Fruit fly (Drosophila melanogaster) whole organism, embryonic: Measurements from ENCODE around the gene CG15263.

Experiments
- Adf1 ChIP-seq: fragments of 200-800 bp; sonication (Bioruptor generic); IDR thresholded peaks from 2 replicates; pipeline ENCODE4 v1.3.6; 2022; ENCODE audit warnings: missing biosample characterization, missing genetic modification characterization
- CG12071 ChIP-seq: fragments of 200-800 bp; sonication (Bioruptor generic); optimal IDR thresholded peaks from 3 replicates; lab custom pipeline; 2018; ENCODE audit warnings: missing biosample characterization, mild to moderate bottlenecking, missing genetic modification characterization
- CG12391 ChIP-seq: fragments of 200-800 bp; sonication (Bioruptor generic); optimal IDR thresholded peaks from 3 replicates; lab custom pipeline; 2018; ENCODE audit warnings: missing biosample characterization, mild to moderate bottlenecking, missing genetic modification characterization, moderate library complexity
- CG1529 ChIP-seq: fragments of 200-800 bp; sonication (Bioruptor generic); optimal IDR thresholded peaks from 3 replicates; lab custom pipeline; 2018; ENCODE audit warnings: missing biosample characterization, missing genetic modification characterization
- CG15514 ChIP-seq: fragments of 200-800 bp; sonication (Bioruptor generic); optimal IDR thresholded peaks from 3 replicates; lab custom pipeline; 2017; ENCODE audit warnings: missing biosample characterization, missing genetic modification characterization, mild to moderate bottlenecking, moderate library complexity, missing genetic modification reagents
- CG2120 ChIP-seq: fragments of 200-800 bp; sonication (Bioruptor generic); optimal IDR thresholded peaks from 3 replicates; lab custom pipeline; 2016; ENCODE audit warnings: missing biosample characterization, missing genetic modification characterization
- CG3281 ChIP-seq: fragments of 200-800 bp; sonication (Bioruptor generic); optimal IDR thresholded peaks from 3 replicates; lab custom pipeline; 2017; ENCODE audit warnings: missing biosample characterization, mild to moderate bottlenecking, missing genetic modification characterization
- CG34224 ChIP-seq: fragments of 200-800 bp; sonication (Bioruptor generic); IDR thresholded peaks from 3 replicates; pipeline ENCODE4 v1.3.6; 2022; ENCODE audit warnings: missing biosample characterization, missing genetic modification characterization; ENCODE audit not compliant: partially characterized antibody
- CG4282 ChIP-seq: fragments of 200-800 bp; sonication (Bioruptor generic); optimal IDR thresholded peaks from 2 replicates; lab custom pipeline; 2016; ENCODE audit warnings: missing biosample characterization, missing genetic modification characterization
- CG4707 ChIP-seq: fragments of 200-800 bp; sonication (Bioruptor generic); optimal IDR thresholded peaks from 2 replicates; lab custom pipeline; 2018; ENCODE audit warnings: missing biosample characterization, mild to moderate bottlenecking, missing genetic modification characterization, moderate library complexity
- CG6854 ChIP-seq: fragments of 200-800 bp; sonication (Bioruptor generic); optimal IDR thresholded peaks from 3 replicates; lab custom pipeline; 2017; ENCODE audit warnings: missing biosample characterization, mild to moderate bottlenecking, missing genetic modification characterization
- CG8388 ChIP-seq: fragments of 200-800 bp; sonication (Bioruptor generic); optimal IDR thresholded peaks from 2 replicates; lab custom pipeline; 2019; ENCODE audit warnings: missing biosample characterization, mild to moderate bottlenecking, missing genetic modification characterization, moderate library complexity
- CG8478 ChIP-seq: fragments of >200 bp; optimal IDR thresholded peaks from 2 replicates; lab custom pipeline; 2018
- CG9876 ChIP-seq: fragments of 200-800 bp; sonication (Bioruptor generic); optimal IDR thresholded peaks from 2 replicates; lab custom pipeline; 2016; ENCODE audit warnings: missing biosample characterization, missing genetic modification characterization
- Chrac-16 ChIP-seq: fragments of 200-800 bp; sonication (Bioruptor generic); optimal IDR thresholded peaks from 3 replicates; lab custom pipeline; 2016; ENCODE audit warnings: missing biosample characterization, missing genetic modification characterization
- D19B ChIP-seq: fragments of 200-800 bp; sonication (Bioruptor generic); optimal IDR thresholded peaks from 2 replicates; lab custom pipeline; 2017; ENCODE audit warnings: missing biosample characterization, mild to moderate bottlenecking, missing genetic modification characterization
- Dip2 ChIP-seq: fragments of 200-800 bp; sonication (Bioruptor generic); IDR thresholded peaks from 2 replicates; pipeline ENCODE4 v1.3.6; 2022; ENCODE audit warnings: missing biosample characterization, missing genetic modification characterization
- Dp ChIP-seq: fragments of 200-800 bp; sonication (Bioruptor generic); optimal IDR thresholded peaks from 2 replicates; lab custom pipeline; 2018; ENCODE audit warnings: missing biosample characterization, mild to moderate bottlenecking, missing genetic modification characterization, moderate library complexity
- Lim3 ChIP-seq: fragments of 200-800 bp; sonication (Bioruptor generic); IDR thresholded peaks from 2 replicates; pipeline ENCODE4 v1.3.6; 2022; ENCODE audit warnings: missing biosample characterization, missing genetic modification characterization
- MTF-1 ChIP-seq: fragments of 200-800 bp; sonication (Bioruptor generic); optimal IDR thresholded peaks from 2 replicates; lab custom pipeline; 2018; ENCODE audit warnings: missing biosample characterization, mild to moderate bottlenecking, missing genetic modification characterization, borderline replicate concordance
- NFAT ChIP-seq: fragments of 200-800 bp; sonication (Bioruptor generic); IDR thresholded peaks from 2 replicates; pipeline ENCODE4 v1.3.6; 2022; ENCODE audit warnings: missing biosample characterization, missing genetic modification characterization
- Rfx ChIP-seq: fragments of 200-800 bp; sonication (Bioruptor generic); IDR thresholded peaks from 2 replicates; pipeline ENCODE4 v1.3.6; 2022; ENCODE audit warnings: missing biosample characterization, missing genetic modification characterization
- Scr ChIP-seq: fragments of 200-800 bp; sonication (Bioruptor generic); IDR thresholded peaks from 2 replicates; pipeline ENCODE4 v1.3.6; 2022; ENCODE audit warnings: missing biosample characterization, missing genetic modification characterization; ENCODE audit not compliant: partially characterized antibody
- Side ChIP-seq: fragments of 200-800 bp; sonication (Bioruptor generic); optimal IDR thresholded peaks from 2 replicates; lab custom pipeline; 2016; ENCODE audit warnings: missing biosample characterization, missing genetic modification characterization
- Sry-δ ChIP-seq: fragments of 200-800 bp; sonication (Bioruptor generic); optimal IDR thresholded peaks from 2 replicates; lab custom pipeline; 2016; ENCODE audit warnings: missing biosample characterization, missing genetic modification characterization
- Ssrp ChIP-seq: fragments of 200-800 bp; sonication (Bioruptor generic); optimal IDR thresholded peaks from 2 replicates; lab custom pipeline; 2018; ENCODE audit warnings: missing biosample characterization, mild to moderate bottlenecking, missing genetic modification characterization, moderate library complexity
- dati ChIP-seq: fragments of 200-800 bp; sonication (Bioruptor generic); IDR thresholded peaks from 2 replicates; pipeline ENCODE4 v1.3.6; 2022; ENCODE audit warnings: missing biosample characterization, missing genetic modification characterization
- emc ChIP-seq: fragments of 200-800 bp; sonication (Bioruptor generic); optimal IDR thresholded peaks from 2 replicates; lab custom pipeline; 2016; ENCODE audit warnings: missing biosample characterization, missing genetic modification characterization
- eyg ChIP-seq: fragments of 200-800 bp; sonication (Bioruptor generic); optimal IDR thresholded peaks from 3 replicates; lab custom pipeline; 2016; ENCODE audit warnings: missing biosample characterization, missing genetic modification characterization
- gem ChIP-seq: fragments of 200-800 bp; sonication (Bioruptor generic); optimal IDR thresholded peaks from 2 replicates; lab custom pipeline; 2019; ENCODE audit warnings: missing biosample characterization, mild to moderate bottlenecking, missing genetic modification characterization, moderate library complexity
- gsb-n ChIP-seq: fragments of 200-800 bp; sonication (Bioruptor generic); optimal IDR thresholded peaks from 3 replicates; lab custom pipeline; 2018; ENCODE audit warnings: missing biosample characterization, mild to moderate bottlenecking, missing genetic modification characterization
- hb ChIP-seq: fragments of 200-800 bp; sonication (Bioruptor generic); IDR thresholded peaks from 3 replicates; pipeline ENCODE4 v1.3.6; 2022; ENCODE audit warnings: missing biosample characterization, missing genetic modification characterization; ENCODE audit not compliant: partially characterized antibody
- hkb ChIP-seq, 2 experiments: fragments of 200-800 bp in 1 of 2; fragments of >200 bp in 1 of 2; sonication (Bioruptor generic) in 1 of 2; IDR thresholded peaks in 1 of 2; optimal IDR thresholded peaks in 1 of 2; 2 replicates each; pipeline versions ENCODE4 v1.3.6 to Lab custom; 2017 to 2022; ENCODE audit warnings: missing biosample characterization in 1 of 2, missing genetic modification characterization in 1 of 2
- insv ChIP-seq, 2 experiments: fragments of 200-800 bp; sonication (Bioruptor generic); optimal IDR thresholded peaks; 3 replicates each; lab custom pipeline; 2016 to 2018; ENCODE audit warnings: missing biosample characterization in 2 of 2, missing genetic modification characterization in 2 of 2
- jumu ChIP-seq: fragments of 200-800 bp; sonication (Bioruptor generic); optimal IDR thresholded peaks from 3 replicates; lab custom pipeline; 2016; ENCODE audit warnings: missing biosample characterization, missing genetic modification characterization
- lilli ChIP-seq: fragments of 200-800 bp; sonication (Bioruptor generic); optimal IDR thresholded peaks from 3 replicates; lab custom pipeline; 2016; ENCODE audit warnings: missing biosample characterization, missing genetic modification characterization
- p53 ChIP-seq: fragments of 200-800 bp; sonication (Bioruptor generic); optimal IDR thresholded peaks from 2 replicates; lab custom pipeline; 2016; ENCODE audit warnings: missing biosample characterization, missing genetic modification characterization
- pho ChIP-seq: fragments of 200-800 bp; sonication (Bioruptor generic); optimal IDR thresholded peaks from 2 replicates; lab custom pipeline; 2016; ENCODE audit warnings: missing biosample characterization, missing genetic modification characterization
- pum ChIP-seq: fragments of 200-800 bp; sonication (Bioruptor generic); optimal IDR thresholded peaks from 2 replicates; lab custom pipeline; 2016; ENCODE audit warnings: missing biosample characterization, missing genetic modification characterization
- shn ChIP-seq: fragments of 200-800 bp; sonication (Bioruptor generic); optimal IDR thresholded peaks from 3 replicates; lab custom pipeline; 2016; ENCODE audit warnings: missing biosample characterization, missing genetic modification characterization
- sima ChIP-seq: fragments of 200-800 bp; sonication (Bioruptor generic); optimal IDR thresholded peaks from 2 replicates; lab custom pipeline; 2016; ENCODE audit warnings: missing biosample characterization, missing genetic modification characterization
- sisA ChIP-seq: fragments of 200-800 bp; sonication (Bioruptor generic); IDR thresholded peaks from 2 replicates; pipeline ENCODE4 v1.3.6; 2022; ENCODE audit warnings: missing biosample characterization, missing genetic modification characterization
- sqz ChIP-seq: fragments of 200-800 bp; sonication (Bioruptor generic); optimal IDR thresholded peaks from 3 replicates; lab custom pipeline; 2018; ENCODE audit warnings: missing biosample characterization, mild to moderate bottlenecking, missing genetic modification characterization
- stwl ChIP-seq: fragments of 200-800 bp; sonication (Bioruptor generic); optimal IDR thresholded peaks from 3 replicates; lab custom pipeline; 2018; ENCODE audit warnings: missing biosample characterization, mild to moderate bottlenecking, missing genetic modification characterization, moderate library complexity
- tap ChIP-seq: fragments of 200-800 bp; optimal IDR thresholded peaks from 3 replicates; lab custom pipeline; 2019; ENCODE audit warnings: missing biosample characterization, mild to moderate bottlenecking, missing genetic modification characterization, moderate library complexity
- vnd ChIP-seq: fragments of 200-800 bp; sonication (Bioruptor generic); IDR thresholded peaks from 3 replicates; pipeline ENCODE4 v1.3.6; 2022; ENCODE audit warnings: missing biosample characterization, missing genetic modification characterization; ENCODE audit not compliant: partially characterized antibody
- wdn ChIP-seq: fragments of 200-800 bp; sonication (Bioruptor generic); IDR thresholded peaks from 2 replicates; pipeline ENCODE4 v1.3.6; 2022; ENCODE audit warnings: missing biosample characterization, missing genetic modification characterization

CG15263 gene

DNA sequence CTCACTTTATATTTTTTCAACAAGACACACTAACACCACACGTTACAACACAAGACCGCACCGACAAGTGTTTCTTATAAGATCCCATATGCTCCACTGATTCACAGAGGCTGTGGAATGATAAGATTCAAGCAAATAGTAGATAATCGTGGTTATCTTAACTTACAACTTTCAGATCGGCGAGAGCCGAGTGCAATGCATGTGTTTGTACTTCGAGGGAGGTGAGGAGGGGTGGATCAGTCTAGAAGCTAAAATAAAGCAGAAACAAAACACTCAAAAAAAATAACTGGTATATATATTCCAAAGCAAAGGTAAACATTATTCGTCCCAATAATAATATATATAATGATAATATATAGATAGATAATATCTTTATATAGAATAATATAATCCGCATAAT, 37.2 kb upstream of the CG15263 start, which contains the start of gene ZnT35C:
ZnT35C (minus strand) TSS at position 101 of the 400 bp plus-strand sequence.
- TF ChIP-seq gem, result peak; percentile 10
- peak; percentile 66 for TF ChIP-seq MTF-1 (GFP tag; lab: Kevin White, UChicago)
- TF ChIP-seq Chrac-16, result no peak

DNA sequence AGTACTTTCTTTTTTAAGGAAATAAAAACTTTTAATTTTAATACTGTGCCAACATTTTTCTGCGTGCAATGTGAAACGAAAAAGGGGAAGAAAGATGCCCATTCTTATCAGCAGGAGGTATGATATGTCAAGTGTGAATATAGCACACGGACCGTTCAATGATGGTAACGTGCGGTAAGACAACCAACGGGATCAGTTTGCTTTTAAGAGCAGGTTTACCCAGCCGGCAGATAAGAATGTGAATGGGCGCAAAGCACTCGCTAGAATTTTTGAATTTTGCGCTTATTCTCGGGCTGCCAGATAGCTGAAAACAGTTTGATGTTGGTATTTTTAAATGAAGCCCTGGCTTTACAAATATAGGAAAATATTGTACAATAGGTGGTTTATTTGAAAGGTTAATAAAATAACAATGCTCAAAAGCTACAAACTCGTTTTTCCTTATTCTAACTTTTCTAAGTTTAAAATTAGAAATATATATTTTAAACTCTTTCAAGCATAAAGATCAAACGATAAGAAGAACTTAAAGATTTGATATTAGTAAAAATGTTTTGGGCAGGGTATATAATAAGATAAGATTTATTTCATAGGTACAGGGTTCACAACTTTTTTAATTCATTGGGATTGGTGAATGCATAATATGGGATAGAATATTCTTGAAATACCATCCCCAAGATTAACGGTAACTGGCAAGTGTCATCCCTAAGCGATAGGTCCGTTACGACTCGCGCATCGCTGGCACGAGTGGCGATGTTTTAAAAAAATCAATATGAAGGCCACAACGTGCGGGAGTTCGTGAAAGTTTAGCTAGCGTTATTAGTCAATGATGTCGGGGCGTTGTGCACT, 36.4 kb upstream of the CG15263 start, which contains the start of gene dao:
dao (plus strand) TSS at position 717 of the 843 bp plus-strand sequence.
- no peak for TF ChIP-seq gsb-n
- TF ChIP-seq lilli (GFP tag; lab: Kevin White, UChicago), result peak; percentile 49
- no peak for TF ChIP-seq dati (GFP tag; lab: Robert Waterston, UW)
- peak; percentile 40; the same call in 1 of the 2 replicates for TF ChIP-seq NFAT
- TF ChIP-seq CG8388 (GFP tag; lab: Kevin White, UChicago), result peak; percentile 33
- TF ChIP-seq Rfx (GFP tag; lab: Robert Waterston, UW), result peak; percentile 78
- TF ChIP-seq pho (GFP tag; lab: Kevin White, UChicago), result peak; percentile 28
- no peak for TF ChIP-seq CG8478 (lab: Kevin White, UChicago)
- no peak for TF ChIP-seq CG3281
- TF ChIP-seq Sry-δ (GFP tag; lab: Kevin White, UChicago), result peak; percentile 94
- TF ChIP-seq Adf1, result no peak
- TF ChIP-seq Lim3 (GFP tag; lab: Robert Waterston, UW), result no peak
- TF ChIP-seq CG2120 (GFP tag; lab: Kevin White, UChicago), result peak; percentile 70
- TF ChIP-seq insv (GFP tag; optimal IDR thresholded peaks at IDR 0.05; lab: Kevin White, UChicago), result no peak
- no peak for TF ChIP-seq sqz (GFP tag; lab: Kevin White, UChicago)
- peak; percentile 74 for TF ChIP-seq hb (GFP tag; lab: Robert Waterston, UW)
- no peak for TF ChIP-seq CG6854
- TF ChIP-seq p53 (GFP tag; lab: Kevin White, UChicago), result no peak
- no peak for TF ChIP-seq tap (tag; lab: Kevin White, UChicago)
- TF ChIP-seq CG12071 (GFP tag; lab: Kevin White, UChicago), result no peak
- TF ChIP-seq emc (GFP tag; lab: Kevin White, UChicago), result no peak
- TF ChIP-seq stwl, result peak; percentile 52
- TF ChIP-seq shn (GFP tag; lab: Kevin White, UChicago), result peak; percentile 36
- peak; percentile 8 for TF ChIP-seq CG15514 (GFP tag; lab: Kevin White, UChicago)
- no peak for TF ChIP-seq Dip2 (GFP tag; lab: Robert Waterston, UW)
- no peak for TF ChIP-seq hkb (optimal IDR thresholded peaks at IDR 0.05; lab: Kevin White, UChicago)
- TF ChIP-seq hkb (GFP tag; IDR thresholded peaks at IDR 0.05; lab: Robert Waterston, UW), result no peak
- peak; percentile 47 for TF ChIP-seq Ssrp (tag; lab: Kevin White, UChicago)
- TF ChIP-seq jumu (GFP tag; lab: Kevin White, UChicago), result no peak
- no peak for TF ChIP-seq pum (GFP tag; lab: Kevin White, UChicago)
- TF ChIP-seq eyg (GFP tag; lab: Kevin White, UChicago), result no peak
- TF ChIP-seq CG1529 (GFP tag; lab: Kevin White, UChicago), result peak; percentile 4
- TF ChIP-seq Dp (GFP tag; lab: Kevin White, UChicago), result peak; percentile 86
- no peak for TF ChIP-seq CG4282 (GFP tag; lab: Kevin White, UChicago)
- TF ChIP-seq sima (GFP tag; lab: Kevin White, UChicago), result no peak
- no peak for TF ChIP-seq D19B (GFP tag; lab: Kevin White, UChicago)
- no peak for TF ChIP-seq Side
- 0 out of 2 replicates have a peak, but pooled peaks have one; percentile 20 for TF ChIP-seq wdn (GFP tag; lab: Robert Waterston, UW)
- no peak for TF ChIP-seq CG9876 (GFP tag; lab: Kevin White, UChicago)
- peak; percentile 52 for TF ChIP-seq Chrac-16
- TF ChIP-seq Scr, result peak; percentile 80
- peak; percentile 73 for TF ChIP-seq CG12391
- TF ChIP-seq CG34224, result peak; percentile 59; the same call in 2 of the 3 replicates
- peak; percentile 47 for TF ChIP-seq sisA (GFP tag; lab: Robert Waterston, UW)
- TF ChIP-seq vnd (GFP tag; lab: Robert Waterston, UW), result peak; percentile 67
- no peak for TF ChIP-seq CG4707 (GFP tag; lab: Kevin White, UChicago)
